Fruit fly (Drosophila melanogaster): Measurements from ENCODE around the gene crp.
A peak's percentile ranks its signal among the peaks of the same experiment; 100 is the strongest.

The crp gene

dm6 chr2L:16317777-16318610 lies 30.5 kb upstream of the crp start:
- TF ChIP-seq CG33017 (tag; optimal IDR thresholded peaks at IDR 0.05) (no peak), ovo (GFP tag; optimal IDR thresholded peaks at IDR 0.05) (peak; percentile 27), CG14711 (tag; optimal IDR thresholded peaks at IDR 0.05) (no peak), Hr96 (GFP tag; optimal IDR thresholded peaks at IDR 0.05) (no peak), CG7045 (GFP tag; optimal IDR thresholded peaks at IDR 0.05) (peak; percentile 9), tj (GFP tag; optimal IDR thresholded peaks at IDR 0.05) (peak; percentile 72), kay (GFP tag; ENCODE audit: borderline replicate concordance) (peak; percentile 70), CG12768 (GFP tag; optimal IDR thresholded peaks at IDR 0.05) (peak; percentile 34), pad (GFP tag; optimal IDR thresholded peaks at IDR 0.05) (no peak), toe (GFP tag; optimal IDR thresholded peaks at IDR 0.05) (no peak), CG1620 (GFP tag; optimal IDR thresholded peaks at IDR 0.05) (peak; percentile 41), CG7101 (tag; optimal IDR thresholded peaks at IDR 0.05) (peak; percentile 7), cic (GFP tag; optimal IDR thresholded peaks at IDR 0.05) (peak; percentile 26), Mnt (GFP tag; optimal IDR thresholded peaks at IDR 0.05) (peak; percentile 46), Crg-1 (GFP tag; optimal IDR thresholded peaks at IDR 0.05) (peak; percentile 71), bab1 (GFP tag; optimal IDR thresholded peaks at IDR 0.05) (no peak), CG5204 (GFP tag; optimal IDR thresholded peaks at IDR 0.05) (no peak), CG11617 (GFP tag; optimal IDR thresholded peaks at IDR 0.05) (no peak), Clk (GFP tag; optimal IDR thresholded peaks at IDR 0.05) (no peak)

dm6 chr2L:16317131-16317530 lies 29.6 kb upstream of the crp start:
- TF ChIP-seq Hr96 (GFP tag; optimal IDR thresholded peaks at IDR 0.05) (no peak), Mnt (GFP tag; optimal IDR thresholded peaks at IDR 0.05) (no peak), CG33017 (tag; optimal IDR thresholded peaks at IDR 0.05) (no peak), CG7045 (GFP tag; optimal IDR thresholded peaks at IDR 0.05) (peak; percentile 4), pad (GFP tag; optimal IDR thresholded peaks at IDR 0.05) (no peak), CG1620 (GFP tag; optimal IDR thresholded peaks at IDR 0.05) (no peak), ovo (GFP tag; optimal IDR thresholded peaks at IDR 0.05) (peak; percentile 20), kay (GFP tag; ENCODE audit: borderline replicate concordance) (peak; percentile 5), tj (GFP tag; optimal IDR thresholded peaks at IDR 0.05) (no peak), Clk (GFP tag; optimal IDR thresholded peaks at IDR 0.05) (no peak), CG12768 (GFP tag; optimal IDR thresholded peaks at IDR 0.05) (peak; percentile 60), CG11617 (GFP tag; optimal IDR thresholded peaks at IDR 0.05) (no peak), toe (GFP tag; optimal IDR thresholded peaks at IDR 0.05) (no peak), Crg-1 (GFP tag; optimal IDR thresholded peaks at IDR 0.05) (no peak), CG14711 (tag; optimal IDR thresholded peaks at IDR 0.05) (no peak), cic (GFP tag; optimal IDR thresholded peaks at IDR 0.05) (peak; percentile 85), bab1 (GFP tag; optimal IDR thresholded peaks at IDR 0.05) (no peak), CG7101 (tag; optimal IDR thresholded peaks at IDR 0.05) (no peak), cnc (optimal IDR thresholded peaks at IDR 0.05) (no peak)

dm6 chr2L:16316410-16316809 lies 28.9 kb upstream of the crp start:
- TF ChIP-seq Mnt (GFP tag; optimal IDR thresholded peaks at IDR 0.05) (no peak), bab1 (GFP tag; optimal IDR thresholded peaks at IDR 0.05) (no peak), CG7101 (tag; optimal IDR thresholded peaks at IDR 0.05) (no peak), CG33017 (tag; optimal IDR thresholded peaks at IDR 0.05) (no peak), toe (GFP tag; optimal IDR thresholded peaks at IDR 0.05) (no peak), ovo (GFP tag; optimal IDR thresholded peaks at IDR 0.05) (no peak), CG14711 (tag; optimal IDR thresholded peaks at IDR 0.05) (no peak), CG1620 (GFP tag; optimal IDR thresholded peaks at IDR 0.05) (no peak), Crg-1 (GFP tag; optimal IDR thresholded peaks at IDR 0.05) (no peak)

- TF ChIP-seq Hr96 (GFP tag; optimal IDR thresholded peaks at IDR 0.05) (no peak), CG11617 (GFP tag; optimal IDR thresholded peaks at IDR 0.05) (no peak), CG33017 (tag; optimal IDR thresholded peaks at IDR 0.05) (no peak), ovo (GFP tag; optimal IDR thresholded peaks at IDR 0.05) (peak; percentile 40), pad (GFP tag; optimal IDR thresholded peaks at IDR 0.05) (no peak), CG1620 (GFP tag; optimal IDR thresholded peaks at IDR 0.05) (no peak), kay (GFP tag; ENCODE audit: borderline replicate concordance) (peak; percentile 98), CG12768 (GFP tag; optimal IDR thresholded peaks at IDR 0.05) (peak; percentile 3), cic (GFP tag; optimal IDR thresholded peaks at IDR 0.05) (peak; percentile 76), CG5204 (GFP tag; optimal IDR thresholded peaks at IDR 0.05) (no peak), cnc (optimal IDR thresholded peaks at IDR 0.05) (no peak), Mnt (GFP tag; optimal IDR thresholded peaks at IDR 0.05) (peak; percentile 61)
Measured at dm6 chr2L:16315844-16316243, 28.3 kb upstream of the crp start.

dm6 chr2L:16315027-16315426 lies 27.5 kb upstream of the crp start:
- TF ChIP-seq Hr96 (GFP tag; optimal IDR thresholded peaks at IDR 0.05) = no peak
- peak; percentile 83 for TF ChIP-seq CG12768 (GFP tag; optimal IDR thresholded peaks at IDR 0.05)
- peak; percentile 81 for TF ChIP-seq tj (GFP tag; optimal IDR thresholded peaks at IDR 0.05)
- no peak for TF ChIP-seq CG5204 (GFP tag; optimal IDR thresholded peaks at IDR 0.05)
- TF ChIP-seq CG33017 (tag; optimal IDR thresholded peaks at IDR 0.05) = peak; percentile 58
- peak; percentile 54 for TF ChIP-seq CG7101 (tag; optimal IDR thresholded peaks at IDR 0.05)
- TF ChIP-seq CG11617 (GFP tag; optimal IDR thresholded peaks at IDR 0.05) = peak; percentile 37
- no peak for TF ChIP-seq Clk (GFP tag; optimal IDR thresholded peaks at IDR 0.05)
- peak; percentile 98 for TF ChIP-seq kay (GFP tag; ENCODE audit: borderline replicate concordance)
- peak; percentile 83 for TF ChIP-seq Mnt (GFP tag; optimal IDR thresholded peaks at IDR 0.05)
- TF ChIP-seq bab1 (GFP tag; optimal IDR thresholded peaks at IDR 0.05) = peak; percentile 1
- TF ChIP-seq pad (GFP tag; optimal IDR thresholded peaks at IDR 0.05) = peak; percentile 32
- TF ChIP-seq Crg-1 (GFP tag; optimal IDR thresholded peaks at IDR 0.05) = no peak
- peak; percentile 100 for TF ChIP-seq cic (GFP tag; optimal IDR thresholded peaks at IDR 0.05)
- no peak for TF ChIP-seq toe (GFP tag; optimal IDR thresholded peaks at IDR 0.05)
- TF ChIP-seq CG14711 (tag; optimal IDR thresholded peaks at IDR 0.05) = peak; percentile 80
- TF ChIP-seq ovo (GFP tag; optimal IDR thresholded peaks at IDR 0.05) = peak; percentile 35
- no peak for TF ChIP-seq CG1620 (GFP tag; optimal IDR thresholded peaks at IDR 0.05)
- TF ChIP-seq CG7045 (GFP tag; optimal IDR thresholded peaks at IDR 0.05) = peak; percentile 25
- TF ChIP-seq cnc (optimal IDR thresholded peaks at IDR 0.05) = no peak

Measured in whole organism, adult.